Worm (Caenorhabditis elegans) whole organism, L4 larva: ENCODE measurements around the gene pqn-74.

Experiments used
- F49E8.2 ChIP-seq: sonication (generic microtip); optimal IDR thresholded peaks from 2 replicates; lab custom pipeline; 2016; ENCODE audit warnings: missing compliant biosample characterization, mild to moderate bottlenecking, missing genetic modification characterization, borderline replicate concordance
- Y105C5A.15 ChIP-seq: fragments of 200-800 bp; sonication (Bioruptor generic); IDR thresholded peaks from 2 replicates; pipeline ENCODE4 v1.3.6; 2022; ENCODE audit warnings: missing genetic modification characterization, missing compliant biosample characterization
- Y48G9A.11 ChIP-seq: fragments of 200-800 bp; sonication (Bioruptor generic); IDR thresholded peaks from 2 replicates; pipeline ENCODE4 v1.3.6; 2022; ENCODE audit warnings: missing genetic modification reagents, missing genetic modification characterization, missing compliant biosample characterization
- ZK337.2 ChIP-seq: fragments of 200-800 bp; sonication (Bioruptor generic); IDR thresholded peaks from 2 replicates; pipeline ENCODE4 v1.3.6; 2022; ENCODE audit warnings: missing genetic modification reagents, missing genetic modification characterization, missing compliant biosample characterization
- aha-1 ChIP-seq: fragments of 150-350 bp; peaks from one replicate; lab custom pipeline; 2014; ENCODE audit warnings: missing biosample characterization, missing genetic modification characterization
- ama-1 ChIP-seq: fragments of 150-350 bp; optimal IDR thresholded peaks from 2 replicates; lab custom pipeline; 2014; ENCODE audit warnings: inconsistent platforms, mixed read lengths
- attf-4 ChIP-seq: sonication (generic microtip); optimal IDR thresholded peaks from 3 replicates; lab custom pipeline; 2017; ENCODE audit warnings: missing biosample characterization, missing genetic modification characterization
- ceh-28 ChIP-seq: fragments of 150-350 bp; optimal IDR thresholded peaks from 2 replicates; lab custom pipeline; 2014; ENCODE audit warnings: missing biosample characterization, missing genetic modification reagents, missing genetic modification characterization
- ceh-32 ChIP-seq: sonication (generic microtip); optimal IDR thresholded peaks from 2 replicates; lab custom pipeline; 2016; ENCODE audit warnings: mild to moderate bottlenecking, missing genetic modification characterization, missing compliant biosample characterization; ENCODE audit not compliant: poor library complexity
- ctbp-1 ChIP-seq: fragments of 200-800 bp; sonication (Bioruptor generic); IDR thresholded peaks from 2 replicates; pipeline ENCODE4 v1.3.6; 2022; ENCODE audit warnings: missing genetic modification reagents, missing genetic modification characterization, missing compliant biosample characterization
- dmd-6 ChIP-seq: fragments of 200-800 bp; sonication (Bioruptor generic); IDR thresholded peaks from 2 replicates; pipeline ENCODE4 v1.3.6; 2022; ENCODE audit warnings: missing genetic modification reagents, missing genetic modification characterization, missing compliant biosample characterization
- dmd-8 ChIP-seq: fragments of 200-800 bp; sonication (Bioruptor generic); IDR thresholded peaks from 2 replicates; pipeline ENCODE4 v1.3.6; 2022; ENCODE audit warnings: missing genetic modification characterization, missing compliant biosample characterization
- dve-1 ChIP-seq: sonication (generic microtip); optimal IDR thresholded peaks from 2 replicates; lab custom pipeline; 2017; ENCODE audit warnings: antibody characterized with exemption, mild to moderate bottlenecking, missing genetic modification characterization, missing compliant biosample characterization; ENCODE audit not compliant: insufficient read depth
- egl-27 ChIP-seq: sonication (generic microtip); optimal IDR thresholded peaks from 3 replicates; lab custom pipeline; 2017; ENCODE audit warnings: missing biosample characterization, missing genetic modification reagents, missing genetic modification characterization
- egl-43 ChIP-seq: fragments of 200-800 bp; sonication (Bioruptor generic); IDR thresholded peaks from 2 replicates; pipeline ENCODE4 v1.3.6; 2022; ENCODE audit warnings: missing genetic modification reagents, missing genetic modification characterization, missing compliant biosample characterization
- hlh-11 ChIP-seq: fragments of 200-800 bp; sonication (Bioruptor generic); optimal IDR thresholded peaks from 2 replicates; lab custom pipeline; 2018; ENCODE audit warnings: mild to moderate bottlenecking, missing genetic modification characterization, missing compliant biosample characterization
- hmg-1.1 ChIP-seq: fragments of 200-800 bp; sonication (Bioruptor generic); IDR thresholded peaks from 2 replicates; pipeline ENCODE4 v1.3.6; 2022; ENCODE audit warnings: missing genetic modification reagents, missing genetic modification characterization, missing compliant biosample characterization
- jun-1 ChIP-seq: fragments of 150-350 bp; optimal IDR thresholded peaks from 2 replicates; lab custom pipeline; 2014; ENCODE audit warnings: missing biosample characterization, missing genetic modification reagents, missing genetic modification characterization
- lim-7 ChIP-seq: fragments of 200-800 bp; sonication (Bioruptor generic); IDR thresholded peaks from 2 replicates; pipeline ENCODE4 v1.3.6; 2022; ENCODE audit warnings: missing genetic modification characterization, missing compliant biosample characterization
- mxl-3 ChIP-seq: fragments of 200-800 bp; sonication (Bioruptor generic); optimal IDR thresholded peaks from 2 replicates; lab custom pipeline; 2018; ENCODE audit warnings: mild to moderate bottlenecking, missing genetic modification characterization, missing compliant biosample characterization
- nhr-10 ChIP-seq: fragments of 150-350 bp; optimal IDR thresholded peaks from 2 replicates; lab custom pipeline; 2014; ENCODE audit warnings: missing biosample characterization, missing genetic modification characterization
- nhr-102 ChIP-seq: sonication (generic microtip); optimal IDR thresholded peaks from 2 replicates; lab custom pipeline; 2016; ENCODE audit warnings: mild to moderate bottlenecking, missing genetic modification characterization, moderate library complexity, missing compliant biosample characterization
- nhr-11 ChIP-seq: fragments of 150-350 bp; optimal IDR thresholded peaks from 2 replicates; lab custom pipeline; 2014; ENCODE audit warnings: missing biosample characterization, missing genetic modification characterization
- nhr-111 ChIP-seq: fragments of 200-800 bp; sonication (Bioruptor generic); optimal IDR thresholded peaks from 2 replicates; lab custom pipeline; 2018; ENCODE audit warnings: mild to moderate bottlenecking, missing genetic modification characterization, missing compliant biosample characterization
- nhr-25 ChIP-seq: sonication (generic microtip); optimal IDR thresholded peaks from 2 replicates; lab custom pipeline; 2017; ENCODE audit warnings: missing genetic modification characterization, mild to moderate bottlenecking, missing compliant biosample characterization, antibody characterized with exemption, moderate library complexity, borderline replicate concordance; ENCODE audit not compliant: insufficient read depth
- nhr-76 ChIP-seq: fragments of 150-350 bp; optimal IDR thresholded peaks from 2 replicates; lab custom pipeline; 2014; ENCODE audit warnings: missing biosample characterization, missing genetic modification characterization
- pqm-1 ChIP-seq: sonication (generic microtip); optimal IDR thresholded peaks from 2 replicates; lab custom pipeline; 2017; ENCODE audit warnings: missing biosample characterization, missing genetic modification characterization
- saeg-2 ChIP-seq: fragments of 200-800 bp; sonication (Bioruptor generic); IDR thresholded peaks from 2 replicates; pipeline ENCODE4 v1.3.6; 2022; ENCODE audit warnings: missing genetic modification reagents, missing genetic modification characterization, missing compliant biosample characterization
- snpc-1.2 ChIP-seq: fragments of 200-800 bp; sonication (Bioruptor generic); IDR thresholded peaks from 2 replicates; pipeline ENCODE4 v1.3.6; 2022; ENCODE audit warnings: missing genetic modification reagents, missing genetic modification characterization, missing compliant biosample characterization
- unc-130 ChIP-seq: sonication (generic microtip); optimal IDR thresholded peaks from 2 replicates; lab custom pipeline; 2016; ENCODE audit warnings: missing genetic modification reagents, missing genetic modification characterization, missing compliant biosample characterization
- unc-62 ChIP-seq, 3 experiments: fragments of 150-350 bp in 1 of 3; sonication (generic microtip); optimal IDR thresholded peaks in 2 of 3; peaks in 1 of 3; 1 replicate in 1 of 3; 2 replicates in 2 of 3; lab custom pipeline; 2014 to 2017; ENCODE audit warnings: missing biosample characterization in 3 of 3, missing genetic modification characterization in 3 of 3, missing genetic modification reagents in 3 of 3, missing genotype in 1 of 3
- zag-1 ChIP-seq: fragments of 150-350 bp; optimal IDR thresholded peaks from 2 replicates; lab custom pipeline; 2014; ENCODE audit warnings: missing biosample characterization, missing genetic modification characterization
- zfp-2 ChIP-seq: sonication (generic microtip); optimal IDR thresholded peaks from 2 replicates; lab custom pipeline; 2016; ENCODE audit warnings: mild to moderate bottlenecking, missing genetic modification characterization, missing compliant biosample characterization
- zfp-3 ChIP-seq: fragments of 200-800 bp; sonication (Bioruptor generic); conservative IDR thresholded peaks from 2 replicates; pipeline ENCODE4 v1.3.6; 2022; ENCODE audit warnings: missing genetic modification reagents, missing genetic modification characterization, missing compliant biosample characterization
- zip-2 ChIP-seq: fragments of 150-350 bp; optimal IDR thresholded peaks from 2 replicates; lab custom pipeline; 2014; ENCODE audit warnings: missing biosample characterization, missing genetic modification characterization
- ztf-11 ChIP-seq: fragments of 150-350 bp; optimal IDR thresholded peaks from 2 replicates; lab custom pipeline; 2014; ENCODE audit warnings: missing biosample characterization, missing genetic modification characterization

pqn-74 gene

ce11 chrIV:13358488-13358887, 27.3 kb upstream of the pqn-74 start, which contains the start of gene W02A2.8:
W02A2.8 (minus strand) TSS chrIV:13358588.
- TF ChIP-seq ZK337.2 (GFP tag; lab: Robert Waterston, UW) (0 out of 2 replicates have a peak, but pooled peaks have one; percentile 11), zfp-3 (GFP tag; lab: Robert Waterston, UW) (no peak)

ce11 chrIV:13356005-13356404, 24.8 kb upstream of the pqn-74 start:
- TF ChIP-seq ztf-11 (tag; lab: Kevin White, UChicago): no peak
- TF ChIP-seq unc-130: no peak
- no peak for TF ChIP-seq zfp-2 (tag; lab: Kevin White, UChicago)
- TF ChIP-seq, all 104 proteins: peak for 0

ce11 chrIV:13354044-13354443, 22.8 kb upstream of the pqn-74 start:
- TF ChIP-seq nhr-25: no peak
- no peak for TF ChIP-seq nhr-102
- TF ChIP-seq dve-1 (tag; lab: Kevin White, UChicago): no peak
- TF ChIP-seq hmg-1.1: no peak
- no peak for TF ChIP-seq hlh-11
- no peak for TF ChIP-seq ctbp-1 (GFP tag; lab: Robert Waterston, UW)
- TF ChIP-seq egl-43 (GFP tag; lab: Robert Waterston, UW): no peak
- no peak for TF ChIP-seq nhr-11 (tag; lab: Kevin White, UChicago)
- TF ChIP-seq saeg-2 (GFP tag; lab: Robert Waterston, UW): no peak
- TF ChIP-seq dmd-6 (GFP tag; lab: Robert Waterston, UW): no peak
- TF ChIP-seq zip-2 (tag; lab: Kevin White, UChicago): no peak
- TF ChIP-seq zag-1 (tag; lab: Kevin White, UChicago): no peak
- no peak for TF ChIP-seq mxl-3 (GFP tag; lab: Kevin White, UChicago)
- no peak for TF ChIP-seq egl-27

- peak in 1 of 2 experiments; percentile 70 for TF ChIP-seq unc-62 (GFP tag; optimal IDR thresholded peaks at IDR 0.05 in 1 of 2; lab: Kevin White, UChicago)
- TF ChIP-seq unc-62 (tag; optimal IDR thresholded peaks at IDR 0.05; lab: Kevin White, UChicago): no peak
- no peak for TF ChIP-seq ceh-28 (tag; lab: Kevin White, UChicago)
- TF ChIP-seq jun-1 (tag; lab: Kevin White, UChicago): no peak
- peak; percentile 22 for TF ChIP-seq F49E8.2 (tag; lab: Kevin White, UChicago)
- no peak for TF ChIP-seq pqm-1 (tag; lab: Kevin White, UChicago)
- TF ChIP-seq dmd-8 (GFP tag; lab: Robert Waterston, UW): no peak
- no peak for TF ChIP-seq attf-4
- no peak for TF ChIP-seq nhr-111 (GFP tag; lab: Kevin White, UChicago)
- TF ChIP-seq zfp-2 (tag; lab: Kevin White, UChicago): no peak
- TF ChIP-seq snpc-1.2: peak; percentile 69
- TF ChIP-seq lim-7: no peak
- peak; percentile 91 for TF ChIP-seq unc-130
- no peak for TF ChIP-seq ceh-32 (tag; lab: Kevin White, UChicago)
- no peak for TF ChIP-seq aha-1 (tag; lab: Kevin White, UChicago)
- TF ChIP-seq nhr-25: no peak
- TF ChIP-seq nhr-10 (tag; lab: Kevin White, UChicago): no peak
- no peak for TF ChIP-seq nhr-76 (tag; lab: Kevin White, UChicago)
- TF ChIP-seq Y48G9A.11 (GFP tag; lab: Robert Waterston, UW): 0 out of 2 replicates have a peak, but pooled peaks have one; percentile 8
- no peak for TF ChIP-seq Y105C5A.15 (GFP tag; lab: Robert Waterston, UW)
- TF ChIP-seq ama-1 (lab: Kevin White, UChicago): no peak
These were observed 22.1 kb upstream of the pqn-74 start, which contains the start of the genes rec-8 and mex-5 for ce11 chrIV:13353143-13353773. rec-8 (minus strand) TSS chrIV:13353193. mex-5 (plus strand) TSS chrIV:13353723.
